Fruit fly (Drosophila melanogaster) whole organism, pupa: Measurements from ENCODE around the gene CG10098.

Experiments used
- CG10348 ChIP-seq: fragments of 200-800 bp; sonication (Bioruptor generic); IDR thresholded peaks from 2 replicates; pipeline ENCODE4 v1.3.6; 2022; ENCODE audit warnings: missing biosample characterization, missing genetic modification characterization
- CG12605 ChIP-seq: fragments of 200-800 bp; sonication (Bioruptor generic); IDR thresholded peaks from 2 replicates; pipeline ENCODE4 v1.3.6; 2022; ENCODE audit warnings: missing biosample characterization, missing genetic modification characterization
- CG13204 ChIP-seq: fragments of 200-800 bp; sonication (Bioruptor generic); optimal IDR thresholded peaks from 2 replicates; lab custom pipeline; 2018; ENCODE audit warnings: missing biosample characterization, mild to moderate bottlenecking, missing genetic modification characterization, moderate library complexity
- CG14655 ChIP-seq: fragments of 200-800 bp; sonication (Bioruptor generic); optimal IDR thresholded peaks from 3 replicates; lab custom pipeline; 2017; ENCODE audit warnings: mild to moderate bottlenecking, missing biosample characterization, missing genetic modification reagents, missing genetic modification characterization
- CG15710 ChIP-seq: fragments of 200-800 bp; sonication (Bioruptor generic); optimal IDR thresholded peaks from 2 replicates; lab custom pipeline; 2018; ENCODE audit warnings: missing biosample characterization, mild to moderate bottlenecking, missing genetic modification characterization, moderate library complexity
- CG17806 ChIP-seq: fragments of 200-800 bp; sonication (Bioruptor generic); optimal IDR thresholded peaks from 2 replicates; lab custom pipeline; 2018; ENCODE audit warnings: missing biosample characterization, mild to moderate bottlenecking, missing genetic modification characterization, moderate library complexity
- CG32121 ChIP-seq: fragments of 200-800 bp; sonication (Bioruptor generic); IDR thresholded peaks from 2 replicates; pipeline ENCODE4 v1.3.6; 2022; ENCODE audit warnings: missing biosample characterization, missing genetic modification characterization
- CG34367 ChIP-seq: fragments of 200-800 bp; sonication (Bioruptor generic); optimal IDR thresholded peaks from 2 replicates; lab custom pipeline; 2018; ENCODE audit warnings: missing biosample characterization, mild to moderate bottlenecking, missing genetic modification characterization
- CG4496 ChIP-seq: fragments of 200-800 bp; sonication (Bioruptor generic); IDR thresholded peaks from 3 replicates; pipeline ENCODE4 v1.3.6; 2022; ENCODE audit warnings: missing biosample characterization, missing genetic modification characterization
- CG8159 ChIP-seq: fragments of 200-800 bp; sonication (Bioruptor generic); optimal IDR thresholded peaks from 3 replicates; lab custom pipeline; 2018; ENCODE audit warnings: missing biosample characterization, mild to moderate bottlenecking, missing genetic modification characterization, moderate library complexity
- CG8301 ChIP-seq: fragments of 200-800 bp; sonication (Bioruptor generic); optimal IDR thresholded peaks from 2 replicates; lab custom pipeline; 2018; ENCODE audit warnings: missing biosample characterization, mild to moderate bottlenecking, missing genetic modification characterization
- CG9948 ChIP-seq: fragments of 200-800 bp; sonication (Bioruptor generic); optimal IDR thresholded peaks from 2 replicates; lab custom pipeline; 2018; ENCODE audit warnings: missing biosample characterization, mild to moderate bottlenecking, missing genetic modification characterization, moderate library complexity
- D1 ChIP-seq: fragments of 200-800 bp; sonication (Bioruptor generic); optimal IDR thresholded peaks from 2 replicates; lab custom pipeline; 2018; ENCODE audit warnings: missing biosample characterization, mild to moderate bottlenecking, missing genetic modification characterization, moderate library complexity
- EcR ChIP-seq: fragments of 200-800 bp; sonication (Bioruptor generic); optimal IDR thresholded peaks from 3 replicates; lab custom pipeline; 2019; ENCODE audit warnings: missing biosample characterization, missing genetic modification characterization, mild to moderate bottlenecking, moderate library complexity, missing genetic modification reagents
- Ets98B ChIP-seq: fragments of 200-800 bp; sonication (Bioruptor generic); IDR thresholded peaks from 2 replicates; pipeline ENCODE4 v1.3.6; 2022; ENCODE audit warnings: missing biosample characterization, missing genetic modification characterization
- Pif1A ChIP-seq: fragments of 200-800 bp; sonication (Bioruptor generic); optimal IDR thresholded peaks from 3 replicates; lab custom pipeline; 2016; ENCODE audit warnings: missing biosample characterization, missing genetic modification characterization
- Pif1B ChIP-seq: fragments of 200-800 bp; sonication (Bioruptor generic); optimal IDR thresholded peaks from 3 replicates; lab custom pipeline; 2016; ENCODE audit warnings: missing biosample characterization, missing genetic modification characterization
- Snoo ChIP-seq: fragments of 200-800 bp; sonication (Bioruptor generic); optimal IDR thresholded peaks from 3 replicates; lab custom pipeline; 2017; ENCODE audit warnings: missing biosample characterization, mild to moderate bottlenecking, missing genetic modification characterization, inconsistent platforms
- fd96Ca ChIP-seq: fragments of 200-800 bp; sonication (Bioruptor generic); IDR thresholded peaks from 3 replicates; pipeline ENCODE4 v1.3.6; 2022; ENCODE audit warnings: missing biosample characterization, missing genetic modification characterization
- gl ChIP-seq: fragments of 200-800 bp; sonication (Bioruptor generic); optimal IDR thresholded peaks from 2 replicates; lab custom pipeline; 2018; ENCODE audit warnings: missing biosample characterization, mild to moderate bottlenecking, missing genetic modification characterization
- rn ChIP-seq: fragments of 200-800 bp; sonication (Bioruptor generic); IDR thresholded peaks from 2 replicates; pipeline ENCODE4 v1.3.6; 2022; ENCODE audit warnings: missing biosample characterization, missing genetic modification characterization

CG10098 gene

DNA sequence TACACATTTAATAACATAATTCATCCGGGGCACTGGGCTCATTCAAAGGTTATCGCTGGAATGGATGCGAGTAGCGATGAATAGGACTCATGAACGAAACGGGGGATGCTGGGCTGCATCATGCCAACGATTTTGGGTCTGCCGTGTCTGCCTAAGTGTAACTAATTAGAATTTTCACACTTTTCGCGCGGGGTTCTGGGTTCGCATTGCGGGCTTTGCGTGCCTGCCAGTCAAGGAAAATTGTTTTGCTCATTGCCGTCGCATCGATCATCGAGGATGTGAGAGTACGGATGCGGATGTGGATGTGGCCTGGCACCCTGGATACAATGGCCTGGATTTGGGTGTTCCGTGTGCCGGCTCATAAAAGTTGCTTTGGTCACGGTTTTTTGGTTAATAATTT is 13.7 kb downstream of the CG10098 start:
- no peak for TF ChIP-seq CG4496 (GFP tag; lab: Robert Waterston, UW)
- no peak for TF ChIP-seq CG8159

DNA sequence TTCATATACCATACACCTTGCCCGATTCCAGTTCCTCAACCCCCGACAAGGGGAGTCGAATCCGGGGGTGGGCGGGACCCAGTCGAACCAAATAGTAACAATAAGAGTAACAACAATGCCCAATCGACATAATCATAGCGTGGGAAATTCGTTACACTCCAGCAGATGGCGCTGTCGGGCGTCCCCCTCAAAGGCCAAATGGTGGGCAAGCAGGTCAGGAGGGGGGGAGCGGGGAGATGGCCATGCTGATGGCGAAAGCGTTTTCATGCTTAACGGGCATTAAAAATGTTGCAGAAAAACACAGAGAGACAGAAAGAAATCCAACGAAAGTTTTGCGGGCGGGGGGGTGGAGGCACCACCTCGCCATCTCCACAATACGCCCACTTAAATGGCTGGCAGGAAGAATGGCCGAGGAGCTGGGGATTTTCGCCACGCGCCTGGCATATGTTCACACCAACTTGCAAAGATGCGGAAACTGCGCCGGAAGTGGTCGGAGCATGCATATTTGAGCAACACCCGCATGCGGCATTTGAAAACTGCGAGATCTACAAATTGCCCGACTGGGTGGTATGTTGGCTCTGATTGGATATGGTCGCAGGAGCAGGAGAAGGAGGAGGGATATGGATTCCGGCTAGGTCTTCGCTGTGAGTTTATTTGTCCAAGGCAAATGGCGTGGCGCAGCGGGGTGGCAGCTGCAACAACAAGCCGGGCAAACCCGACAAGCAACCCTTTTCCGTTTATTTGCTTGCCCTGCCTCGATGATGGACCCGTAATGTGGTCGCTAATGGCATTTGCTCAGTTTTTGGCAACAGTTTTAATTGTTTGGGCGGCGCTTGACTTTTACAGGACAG is 15.1 kb downstream of the CG10098 start:
- TF ChIP-seq Ets98B (GFP tag; lab: Robert Waterston, UW), result no peak
- TF ChIP-seq CG13204 (GFP tag; lab: Kevin White, UChicago), result no peak
- no peak for TF ChIP-seq gl (tag; lab: Kevin White, UChicago)
- no peak for TF ChIP-seq CG34367 (tag; lab: Kevin White, UChicago)
- TF ChIP-seq Snoo (tag; lab: Kevin White, UChicago), result no peak
- no peak for TF ChIP-seq CG15710 (tag; lab: Kevin White, UChicago)
- no peak for TF ChIP-seq CG32121 (GFP tag; lab: Robert Waterston, UW)
- TF ChIP-seq Pif1A (GFP tag; lab: Kevin White, UChicago), result no peak
- TF ChIP-seq CG17806 (tag; lab: Kevin White, UChicago), result no peak
- no peak for TF ChIP-seq D1 (tag; lab: Kevin White, UChicago)
- TF ChIP-seq CG12605 (GFP tag; lab: Robert Waterston, UW), result no peak
- TF ChIP-seq CG10348, result no peak
- no peak for TF ChIP-seq Pif1B (GFP tag; lab: Kevin White, UChicago)
- no peak for TF ChIP-seq rn (GFP tag; lab: Robert Waterston, UW)

DNA sequence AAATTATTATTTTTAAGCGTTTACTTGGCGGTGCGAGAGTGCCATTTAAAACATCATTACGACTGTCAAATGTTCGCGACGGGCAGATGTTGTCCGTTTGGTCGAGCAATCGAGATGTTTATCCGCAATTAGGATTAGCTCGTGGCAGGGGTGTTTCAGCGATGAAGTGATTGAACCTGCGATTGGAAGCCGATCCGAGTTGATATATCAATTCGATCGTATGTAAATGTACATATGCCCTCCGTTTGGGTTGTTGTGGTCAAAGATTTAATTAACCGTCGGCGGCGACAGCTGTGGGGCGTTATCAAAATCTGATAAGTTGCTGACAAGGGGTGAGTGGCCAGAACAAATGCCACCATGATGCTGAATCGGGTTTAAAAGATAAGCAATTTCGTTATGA is 18.2 kb downstream of the CG10098 start:
- TF ChIP-seq gl (tag; lab: Kevin White, UChicago) (no peak), Pif1A (GFP tag; lab: Kevin White, UChicago) (no peak), CG4496 (GFP tag; lab: Robert Waterston, UW) (no peak), EcR (GFP tag; lab: Kevin White, UChicago) (no peak), CG9948 (tag; lab: Kevin White, UChicago) (no peak), CG14655 (GFP tag; lab: Kevin White, UChicago) (no peak), CG8301 (tag; lab: Kevin White, UChicago) (no peak), Snoo (tag; lab: Kevin White, UChicago) (no peak), CG12605 (GFP tag; lab: Robert Waterston, UW) (no peak), CG15710 (tag; lab: Kevin White, UChicago) (no peak), fd96Ca (GFP tag; lab: Robert Waterston, UW) (no peak), rn (GFP tag; lab: Robert Waterston, UW) (no peak), CG13204 (GFP tag; lab: Kevin White, UChicago) (no peak), CG10348 (no peak), CG34367 (tag; lab: Kevin White, UChicago) (no peak), D1 (tag; lab: Kevin White, UChicago) (no peak)

DNA sequence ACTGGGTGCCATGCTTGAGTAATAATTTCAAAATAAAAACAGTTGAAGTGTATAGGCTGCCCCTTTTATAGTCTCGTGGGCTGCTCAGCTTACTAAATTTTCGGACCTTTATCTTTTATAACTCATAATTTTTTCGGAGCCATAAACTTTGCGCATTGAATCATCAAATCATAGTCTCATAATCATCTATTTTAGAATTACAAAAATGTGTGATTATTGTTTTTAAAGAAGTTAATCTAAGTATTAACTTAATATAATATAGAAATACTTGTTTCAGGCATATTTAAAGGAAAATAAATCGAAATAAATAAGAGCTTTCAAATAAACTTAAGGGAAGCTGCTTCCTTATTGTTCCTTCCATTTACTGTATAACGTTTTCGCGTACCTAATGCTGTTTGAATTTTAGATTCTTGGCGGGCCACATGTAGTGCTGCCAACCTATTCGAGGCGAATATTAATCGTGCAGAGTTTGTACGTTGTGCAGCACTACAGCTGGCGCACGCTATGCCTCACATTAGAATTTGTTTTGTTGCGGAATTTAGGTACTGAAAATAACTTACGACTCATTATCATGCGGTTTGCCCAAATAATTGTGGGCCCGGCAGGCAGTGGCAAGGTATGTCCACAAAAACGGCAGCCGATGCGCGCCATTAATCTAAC is 20.0 kb downstream of the CG10098 start, which contains the start of the genes CG14610 and CG2656:
CG14610 (minus strand) TSS at position 51 of the 660 bp plus-strand sequence.
CG2656 (plus strand) TSS at position 480 of the 660 bp plus-strand sequence.
- no peak for TF ChIP-seq gl (tag; lab: Kevin White, UChicago)
- no peak for TF ChIP-seq CG8301 (tag; lab: Kevin White, UChicago)
- no peak for TF ChIP-seq EcR (GFP tag; lab: Kevin White, UChicago)
- TF ChIP-seq CG10348, result no peak
- no peak for TF ChIP-seq CG34367 (tag; lab: Kevin White, UChicago)
- no peak for TF ChIP-seq CG8159
- no peak for TF ChIP-seq CG9948 (tag; lab: Kevin White, UChicago)
- TF ChIP-seq CG32121 (GFP tag; lab: Robert Waterston, UW), result peak; percentile 34; the same call in 1 of the 2 replicates
- TF ChIP-seq CG15710 (tag; lab: Kevin White, UChicago), result no peak
- no peak for TF ChIP-seq rn (GFP tag; lab: Robert Waterston, UW)
- TF ChIP-seq CG13204 (GFP tag; lab: Kevin White, UChicago), result no peak
- TF ChIP-seq CG4496 (GFP tag; lab: Robert Waterston, UW), result no peak; the same call in 1 of the 3 replicates
- no peak for TF ChIP-seq fd96Ca (GFP tag; lab: Robert Waterston, UW)
- TF ChIP-seq CG14655 (GFP tag; lab: Kevin White, UChicago), result no peak
- TF ChIP-seq D1 (tag; lab: Kevin White, UChicago), result peak; percentile 57
- TF ChIP-seq Ets98B (GFP tag; lab: Robert Waterston, UW), result no peak; the same call in 1 of the 2 replicates
- no peak for TF ChIP-seq Pif1A (GFP tag; lab: Kevin White, UChicago)
- TF ChIP-seq CG12605 (GFP tag; lab: Robert Waterston, UW), result no peak
- no peak for TF ChIP-seq CG17806 (tag; lab: Kevin White, UChicago)
- TF ChIP-seq Pif1B (GFP tag; lab: Kevin White, UChicago), result no peak
- peak; percentile 50 for TF ChIP-seq Snoo (tag; lab: Kevin White, UChicago)
